Worm (Caenorhabditis elegans): ENCODE data around the gene tgt-2.

The tgt-2 gene

DNA sequence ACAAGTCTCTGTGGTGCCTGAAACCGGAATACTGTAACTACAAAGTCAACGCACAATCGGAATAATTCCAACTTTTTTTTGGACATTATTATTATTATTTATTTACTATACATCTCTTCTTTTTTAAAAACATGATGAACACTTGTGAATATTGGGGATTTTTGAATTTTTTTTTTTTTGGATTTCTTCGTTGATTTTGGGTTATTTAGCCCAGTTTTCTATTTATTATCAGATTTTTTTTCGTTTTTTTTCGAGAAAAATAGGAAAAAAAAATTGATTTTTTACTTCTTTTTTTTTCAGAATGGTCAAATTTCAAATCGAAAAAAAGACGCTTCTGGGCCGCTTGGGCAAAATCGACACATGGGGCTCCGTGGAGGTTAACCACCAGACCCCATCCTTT lies at the start of gene tgt-2:
Gene tgt-2, plus strand, starts transcription at position 301 of the 400 bp plus-strand sequence.
- TF ChIP-seq alr-1 (tag; optimal IDR thresholded peaks at IDR 0.05; ENCODE audit: borderline replicate concordance) (no peak), snpc-4 (tag; optimal IDR thresholded peaks at IDR 0.05) (no peak), zag-1 (tag; optimal IDR thresholded peaks at IDR 0.05) (no peak), tlp-1 (tag; optimal IDR thresholded peaks at IDR 0.05) (no peak), zip-4 (GFP tag; optimal IDR thresholded peaks at IDR 0.05) (no peak), ceh-90 (tag; optimal IDR thresholded peaks at IDR 0.05) (no peak), pqm-1 (tag; optimal IDR thresholded peaks at IDR 0.05) (no peak), hpl-2 (GFP tag; optimal IDR thresholded peaks at IDR 0.05) (no peak), fkh-4 (tag; optimal IDR thresholded peaks at IDR 0.05; ENCODE audit: borderline replicate concordance) (no peak), ces-1 (GFP tag; optimal IDR thresholded peaks at IDR 0.05) (no peak), ztf-11 (tag; optimal IDR thresholded peaks at IDR 0.05) (no peak), ets-5 (GFP tag; IDR thresholded peaks at IDR 0.05) (no peak), ceh-8 (GFP tag; optimal IDR thresholded peaks at IDR 0.05) (no peak), nhr-20 (tag; optimal IDR thresholded peaks at IDR 0.05) (no peak)

DNA sequence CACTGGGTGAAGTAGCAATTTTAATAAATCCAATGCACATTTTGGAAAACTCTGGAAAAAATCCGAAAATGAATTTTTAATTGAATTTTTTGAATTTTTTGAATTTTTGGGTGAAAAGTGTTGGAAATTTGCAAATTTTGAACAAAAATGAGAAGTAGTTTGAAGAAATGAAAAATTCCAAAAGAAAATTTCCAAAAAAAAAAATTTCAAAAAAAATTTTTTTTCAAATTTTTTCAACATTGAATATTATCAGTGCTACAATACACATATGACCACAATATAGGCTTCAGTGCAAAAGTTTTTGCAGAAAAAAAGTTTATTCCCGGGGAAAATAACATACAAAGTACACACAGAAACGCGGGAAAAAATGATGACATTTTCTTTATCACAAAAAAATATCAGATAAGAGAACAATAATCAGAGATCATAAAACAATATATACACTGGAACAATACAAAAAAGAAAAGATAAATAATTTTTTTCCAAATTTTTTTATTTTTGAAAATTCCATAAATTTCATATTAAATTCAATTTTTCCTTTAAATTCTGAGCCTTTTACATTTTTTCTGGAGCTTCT lies 40.8 kb upstream of the tgt-2 start, which contains the start of gene hrg-10:
Gene hrg-10, minus strand, starts transcription at position 51 of the 577 bp plus-strand sequence.
- no peak for TF ChIP-seq xbp-1 (tag; optimal IDR thresholded peaks at IDR 0.05)
- TF ChIP-seq lin-13 (GFP tag; optimal IDR thresholded peaks at IDR 0.05) = no peak
- no peak for TF ChIP-seq ceh-88 (GFP tag; IDR thresholded peaks at IDR 0.05)
- TF ChIP-seq efl-3 (GFP tag; optimal IDR thresholded peaks at IDR 0.05) = no peak
- no peak for TF ChIP-seq sptf-1 (tag; optimal IDR thresholded peaks at IDR 0.05)
- TF ChIP-seq lsy-2 (tag; optimal IDR thresholded peaks at IDR 0.05) = peak in 1 of 2 experiments; percentile 10
- TF ChIP-seq grh-1 (GFP tag; IDR thresholded peaks at IDR 0.05) = no peak
- no peak for TF ChIP-seq aly-2 (tag; optimal IDR thresholded peaks at IDR 0.05)
- TF ChIP-seq nhr-47 (tag; optimal IDR thresholded peaks at IDR 0.05) = no peak
- TF ChIP-seq mdl-1 (tag; optimal IDR thresholded peaks at IDR 0.05) = no peak
- peak; percentile 8 for TF ChIP-seq nhr-20 (tag; optimal IDR thresholded peaks at IDR 0.05)
- no peak for TF ChIP-seq lin-15B (tag; optimal IDR thresholded peaks at IDR 0.05)
- TF ChIP-seq efl-1 (optimal IDR thresholded peaks at IDR 0.05) = no peak
- no peak for TF ChIP-seq efl-1 (GFP tag; optimal IDR thresholded peaks at IDR 0.05 in 1 of 2)
- TF ChIP-seq nhr-19 (GFP tag; conservative IDR thresholded peaks at IDR 0.05) = peak; percentile 6; the same call in 1 of the 2 replicates
- TF ChIP-seq pqm-1 (tag; optimal IDR thresholded peaks at IDR 0.05) = no peak
- TF ChIP-seq mab-9 (GFP tag; IDR thresholded peaks at IDR 0.05) = no peak
- no peak for TF ChIP-seq pax-3 (tag; optimal IDR thresholded peaks at IDR 0.05)
- TF ChIP-seq jun-1 (tag; optimal IDR thresholded peaks at IDR 0.05) = no peak
- TF ChIP-seq elt-2 (tag; optimal IDR thresholded peaks at IDR 0.05) = peak; percentile 77
- no peak for TF ChIP-seq mef-2 (tag; optimal IDR thresholded peaks at IDR 0.05)
- no peak for TF ChIP-seq ceh-90 (tag; optimal IDR thresholded peaks at IDR 0.05)
- no peak for TF ChIP-seq unc-86 (tag; optimal IDR thresholded peaks at IDR 0.05)
- no peak for TF ChIP-seq lir-3 (tag; optimal IDR thresholded peaks at IDR 0.05; ENCODE audit: poor library complexity)
- no peak for TF ChIP-seq egl-13 (tag; optimal IDR thresholded peaks at IDR 0.05)
- TF ChIP-seq skn-1 (tag; optimal IDR thresholded peaks at IDR 0.05) = no peak
- peak in 1 of 2 experiments; percentile 9 for TF ChIP-seq lin-35 (GFP tag; optimal IDR thresholded peaks at IDR 0.05)

- TF ChIP-seq sup-37 (GFP tag; optimal IDR thresholded peaks at IDR 0.05) = no peak
- no peak for TF ChIP-seq aha-1 (tag; optimal IDR thresholded peaks at IDR 0.05)
- no peak for TF ChIP-seq skn-1 (tag; optimal IDR thresholded peaks at IDR 0.05)
- no peak for TF ChIP-seq aly-2 (tag; optimal IDR thresholded peaks at IDR 0.05)
- TF ChIP-seq C16A3.4 (tag; optimal IDR thresholded peaks at IDR 0.05) = no peak
- no peak for TF ChIP-seq snu-23 (GFP tag; optimal IDR thresholded peaks at IDR 0.05)
- TF ChIP-seq efl-1 (optimal IDR thresholded peaks at IDR 0.05) = no peak
- TF ChIP-seq efl-1 (GFP tag; optimal IDR thresholded peaks at IDR 0.05 in 1 of 2) = no peak
- TF ChIP-seq ceh-88 (GFP tag; IDR thresholded peaks at IDR 0.05) = no peak
- no peak for TF ChIP-seq F16B12.6 (tag; optimal IDR thresholded peaks at IDR 0.05)
- TF ChIP-seq elt-2 (tag; optimal IDR thresholded peaks at IDR 0.05) = no peak
- TF ChIP-seq lir-3 (tag; optimal IDR thresholded peaks at IDR 0.05; ENCODE audit: poor library complexity) = no peak
- TF ChIP-seq nhr-77 (tag; optimal IDR thresholded peaks at IDR 0.05) = no peak
- TF ChIP-seq ama-1 (optimal IDR thresholded peaks at IDR 0.05) = no peak
- no peak for TF ChIP-seq egl-27 (tag; optimal IDR thresholded peaks at IDR 0.05)
- no peak for TF ChIP-seq nhr-19 (GFP tag; conservative IDR thresholded peaks at IDR 0.05)
- TF ChIP-seq fkh-8 (tag; optimal IDR thresholded peaks at IDR 0.05) = no peak
- no peak for TF ChIP-seq nhr-237 (tag; optimal IDR thresholded peaks at IDR 0.05)
- TF ChIP-seq zag-1 (tag; optimal IDR thresholded peaks at IDR 0.05) = no peak
- TF ChIP-seq zip-4 (GFP tag; optimal IDR thresholded peaks at IDR 0.05) = no peak
- no peak for TF ChIP-seq ceh-8 (GFP tag; optimal IDR thresholded peaks at IDR 0.05)
These were observed 38.1 kb upstream of the tgt-2 start, which contains the start of gene ztf-20 for ce11 chrV:18960072-18960471. ztf-20 (minus strand) TSS chrV:18960172.
